Fruit fly (Drosophila melanogaster) whole organism, larva: Measurements from ENCODE around the gene CG42726.

Source experiments
- noc ChIP-seq: fragments of 200-800 bp; sonication (Bioruptor generic); optimal IDR thresholded peaks from 3 replicates; lab custom pipeline; 2019; ENCODE audit warnings: missing biosample characterization, mild to moderate bottlenecking, missing genetic modification characterization, moderate library complexity

The CG42726 gene

DNA sequence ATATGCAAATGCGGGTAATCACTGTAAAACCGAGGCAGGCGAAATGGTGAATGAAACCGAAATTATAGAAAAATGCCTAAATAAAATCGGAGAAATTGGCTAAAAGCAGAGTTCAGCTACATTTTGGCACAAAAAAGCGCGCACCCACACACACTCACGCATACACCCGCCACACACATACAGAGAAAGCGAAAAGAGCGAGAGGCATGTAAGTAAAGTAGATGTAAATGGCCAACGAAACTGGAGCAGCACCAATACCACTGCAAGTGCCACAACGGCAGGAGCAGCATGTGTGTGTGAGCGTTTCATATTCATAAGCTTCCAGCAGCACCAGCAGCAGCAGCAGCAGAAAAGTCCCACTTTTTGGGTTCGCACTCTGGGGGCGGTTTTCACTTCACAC lies 27.6 kb downstream of the CG42726 start:
- TF ChIP-seq noc (tag; lab: Kevin White, UChicago): no peak

DNA sequence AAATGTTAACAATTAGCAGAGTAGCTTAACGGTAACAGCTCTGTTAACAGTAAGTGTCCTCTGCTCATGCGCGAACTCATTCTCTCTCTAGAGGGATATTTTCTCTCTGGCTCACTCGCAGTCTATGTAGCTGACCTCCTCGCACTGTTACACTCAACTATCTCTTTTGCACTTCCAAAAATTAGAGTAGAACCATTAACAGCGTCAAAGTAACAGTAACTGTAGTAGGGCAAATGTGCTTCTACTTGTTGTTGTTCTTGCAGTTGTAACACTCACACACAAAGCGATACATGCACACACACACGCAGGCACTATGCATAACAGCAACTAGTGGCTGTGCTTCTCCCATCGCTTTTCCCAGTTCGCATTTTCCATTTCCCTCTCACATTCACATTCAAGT lies 31.2 kb downstream of the CG42726 start:
- no peak for TF ChIP-seq noc (tag; lab: Kevin White, UChicago)

dm6 chr3R:15382851-15383250 lies 35.0 kb downstream of the CG42726 start, which contains the start of gene h-cup:
TSS of gene h-cup (minus strand) at chr3R:15382951.
- TF ChIP-seq noc (tag; lab: Kevin White, UChicago): no peak

dm6 chr3R:15393206-15393805 lies 45.5 kb downstream of the CG42726 start:
- TF ChIP-seq noc (tag; lab: Kevin White, UChicago): no peak
